Fruit fly (Drosophila melanogaster) whole organism, embryonic: ENCODE data around the gene nol.

Source experiments
- Aef1 ChIP-seq: fragments of 200-800 bp; sonication (Bioruptor generic); IDR thresholded peaks from 3 replicates; pipeline ENCODE4 v1.3.6; 2022; ENCODE audit warnings: missing biosample characterization, missing genetic modification characterization
- B-H1 ChIP-seq: fragments of 200-800 bp; sonication (Bioruptor generic); IDR thresholded peaks from 3 replicates; pipeline ENCODE4 v1.3.6; 2022; ENCODE audit warnings: missing biosample characterization, missing genetic modification characterization
- Bdp1 ChIP-seq: fragments of 200-800 bp; sonication (Bioruptor generic); optimal IDR thresholded peaks from 3 replicates; lab custom pipeline; 2016; ENCODE audit warnings: missing biosample characterization, missing genetic modification characterization
- CG11247 ChIP-seq: fragments of 200-800 bp; sonication (Bioruptor generic); IDR thresholded peaks from 2 replicates; pipeline ENCODE4 v1.3.6; 2022; ENCODE audit warnings: missing biosample characterization, missing genetic modification characterization
- CG12155 ChIP-seq: fragments of 200-800 bp; sonication (Bioruptor generic); optimal IDR thresholded peaks from 3 replicates; lab custom pipeline; 2016; ENCODE audit warnings: missing biosample characterization, missing genetic modification characterization
- CG13424 ChIP-seq: fragments of 200-800 bp; sonication (Bioruptor generic); optimal IDR thresholded peaks from 2 replicates; lab custom pipeline; 2019; ENCODE audit warnings: missing biosample characterization, mild to moderate bottlenecking, missing genetic modification characterization, moderate library complexity
- CG1529 ChIP-seq: fragments of 200-800 bp; sonication (Bioruptor generic); optimal IDR thresholded peaks from 3 replicates; lab custom pipeline; 2018; ENCODE audit warnings: missing biosample characterization, missing genetic modification characterization
- CG15514 ChIP-seq: fragments of 200-800 bp; sonication (Bioruptor generic); optimal IDR thresholded peaks from 3 replicates; lab custom pipeline; 2017; ENCODE audit warnings: missing biosample characterization, missing genetic modification characterization, mild to moderate bottlenecking, moderate library complexity, missing genetic modification reagents
- CG1602 ChIP-seq: fragments of 200-800 bp; sonication (Bioruptor generic); optimal IDR thresholded peaks from 3 replicates; lab custom pipeline; 2016; ENCODE audit warnings: missing biosample characterization, missing genetic modification characterization
- CG17361 ChIP-seq: fragments of 200-800 bp; sonication (Bioruptor generic); IDR thresholded peaks from 3 replicates; pipeline ENCODE4 v1.3.6; 2022; ENCODE audit warnings: missing biosample characterization, missing genetic modification characterization
- CG2116 ChIP-seq: fragments of 200-800 bp; sonication (Bioruptor generic); optimal IDR thresholded peaks from 3 replicates; lab custom pipeline; 2018; ENCODE audit warnings: missing biosample characterization, mild to moderate bottlenecking, missing genetic modification characterization
- CG2129 ChIP-seq: fragments of 200-800 bp; sonication (Bioruptor generic); IDR thresholded peaks from 2 replicates; pipeline ENCODE4 v1.3.6; 2022; ENCODE audit warnings: missing biosample characterization, missing genetic modification characterization; ENCODE audit not compliant: partially characterized antibody
- CG4820 ChIP-seq: fragments of 200-800 bp; sonication (Bioruptor generic); optimal IDR thresholded peaks from 3 replicates; lab custom pipeline; 2016; ENCODE audit warnings: missing biosample characterization, missing genetic modification characterization
- CG6689 ChIP-seq: fragments of 200-800 bp; sonication (Bioruptor generic); IDR thresholded peaks from 2 replicates; pipeline ENCODE4 v1.3.6; 2022; ENCODE audit warnings: missing biosample characterization, missing genetic modification characterization
- CG6765 ChIP-seq: fragments of 200-800 bp; sonication (Bioruptor generic); optimal IDR thresholded peaks from 3 replicates; lab custom pipeline; 2017; ENCODE audit warnings: missing biosample characterization, mild to moderate bottlenecking, missing genetic modification characterization
- CG6854 ChIP-seq: fragments of 200-800 bp; sonication (Bioruptor generic); optimal IDR thresholded peaks from 3 replicates; lab custom pipeline; 2017; ENCODE audit warnings: missing biosample characterization, mild to moderate bottlenecking, missing genetic modification characterization
- CG8924 ChIP-seq: fragments of 200-800 bp; optimal IDR thresholded peaks from 3 replicates; lab custom pipeline; 2019; ENCODE audit warnings: missing biosample characterization, mild to moderate bottlenecking, missing genetic modification characterization, moderate library complexity
- D ChIP-seq, 2 experiments: fragments of 200-800 bp in 1 of 2; fragments of >200 bp in 1 of 2; sonication (Bioruptor generic) in 1 of 2; optimal IDR thresholded peaks; 2 replicates in 1 of 2; 3 replicates in 1 of 2; lab custom pipeline; 2017; ENCODE audit warnings: mild to moderate bottlenecking in 1 of 2, missing biosample characterization in 1 of 2, missing genetic modification characterization in 1 of 2, missing genetic modification reagents in 1 of 2
- Dfd ChIP-seq, 2 experiments: fragments of >200 bp; optimal IDR thresholded peaks; 2 replicates each; lab custom pipeline; 2017; ENCODE audit warnings: missing biosample characterization in 2 of 2, missing genetic modification characterization in 2 of 2
- Doc2 ChIP-seq: fragments of 200-800 bp; sonication (Bioruptor generic); IDR thresholded peaks from 2 replicates; pipeline ENCODE4 v1.3.6; 2022; ENCODE audit warnings: missing biosample characterization, missing genetic modification characterization
- E2f1 ChIP-seq: fragments of 200-800 bp; sonication (Bioruptor generic); IDR thresholded peaks from 2 replicates; pipeline ENCODE4 v1.3.6; 2022; ENCODE audit warnings: missing biosample characterization, missing genetic modification characterization
- E2f2 ChIP-seq: fragments of 200-800 bp; sonication (Bioruptor generic); IDR thresholded peaks from 2 replicates; pipeline ENCODE4 v1.3.6; 2022; ENCODE audit warnings: missing biosample characterization, missing genetic modification characterization
- Fer3 ChIP-seq: fragments of 200-800 bp; sonication (Bioruptor generic); optimal IDR thresholded peaks from 2 replicates; lab custom pipeline; 2018; ENCODE audit warnings: missing biosample characterization, mild to moderate bottlenecking, missing genetic modification characterization, moderate library complexity
- Hmr ChIP-seq: fragments of 200-800 bp; sonication (Bioruptor generic); optimal IDR thresholded peaks from 3 replicates; lab custom pipeline; 2017; ENCODE audit warnings: mild to moderate bottlenecking, missing biosample characterization, missing genetic modification reagents, missing genetic modification characterization
- Hr39 ChIP-seq: fragments of >200 bp; optimal IDR thresholded peaks from 2 replicates; lab custom pipeline; 2017
- Kr ChIP-seq: fragments of 200-800 bp; sonication (Bioruptor generic); optimal IDR thresholded peaks from 2 replicates; lab custom pipeline; 2017; ENCODE audit warnings: missing biosample characterization, mild to moderate bottlenecking, missing genetic modification characterization
- MESR4 ChIP-seq: fragments of 200-800 bp; sonication (Bioruptor generic); optimal IDR thresholded peaks from 2 replicates; lab custom pipeline; 2018; ENCODE audit warnings: missing biosample characterization, mild to moderate bottlenecking, missing genetic modification characterization, moderate library complexity
- Rfx ChIP-seq: fragments of 200-800 bp; sonication (Bioruptor generic); IDR thresholded peaks from 2 replicates; pipeline ENCODE4 v1.3.6; 2022; ENCODE audit warnings: missing biosample characterization, missing genetic modification characterization
- Ssrp ChIP-seq: fragments of 200-800 bp; sonication (Bioruptor generic); optimal IDR thresholded peaks from 2 replicates; lab custom pipeline; 2018; ENCODE audit warnings: missing biosample characterization, mild to moderate bottlenecking, missing genetic modification characterization, moderate library complexity
- ase ChIP-seq: fragments of 200-800 bp; sonication (Bioruptor generic); IDR thresholded peaks from 3 replicates; pipeline ENCODE4 v1.3.6; 2022; ENCODE audit warnings: missing biosample characterization, missing genetic modification characterization
- ato ChIP-seq: fragments of 200-800 bp; sonication (Bioruptor generic); IDR thresholded peaks from 2 replicates; pipeline ENCODE4 v1.3.6; 2022; ENCODE audit warnings: missing biosample characterization, missing genetic modification characterization; ENCODE audit not compliant: partially characterized antibody
- crp ChIP-seq, 2 experiments: fragments of 200-800 bp; sonication (Bioruptor generic); optimal IDR thresholded peaks; 2 replicates in 1 of 2; 3 replicates in 1 of 2; lab custom pipeline; 2017; ENCODE audit warnings: missing biosample characterization in 2 of 2, missing genetic modification characterization in 2 of 2, mild to moderate bottlenecking in 1 of 2, moderate library complexity in 1 of 2
- disco-r ChIP-seq: fragments of 200-800 bp; sonication (Bioruptor generic); optimal IDR thresholded peaks from 2 replicates; lab custom pipeline; 2016; ENCODE audit warnings: missing biosample characterization, missing genetic modification characterization
- dmrt11E ChIP-seq: fragments of 200-800 bp; sonication (Bioruptor generic); optimal IDR thresholded peaks from 3 replicates; lab custom pipeline; 2018; ENCODE audit warnings: missing biosample characterization, mild to moderate bottlenecking, missing genetic modification characterization, moderate library complexity
- en ChIP-seq: fragments of 200-800 bp; sonication (Bioruptor generic); optimal IDR thresholded peaks from 2 replicates; lab custom pipeline; 2016; ENCODE audit warnings: missing biosample characterization, missing genetic modification characterization
- fd64A ChIP-seq: fragments of 200-800 bp; sonication (Bioruptor generic); optimal IDR thresholded peaks from 3 replicates; lab custom pipeline; 2018; ENCODE audit warnings: missing biosample characterization, mild to moderate bottlenecking, missing genetic modification characterization
- gcm2 ChIP-seq: fragments of 200-800 bp; sonication (Bioruptor generic); optimal IDR thresholded peaks from 2 replicates; lab custom pipeline; 2016; ENCODE audit warnings: missing biosample characterization, missing genetic modification characterization
- grau ChIP-seq: fragments of 200-800 bp; optimal IDR thresholded peaks from 3 replicates; lab custom pipeline; 2019; ENCODE audit warnings: missing biosample characterization, mild to moderate bottlenecking, missing genetic modification characterization, moderate library complexity
- jing ChIP-seq: fragments of 200-800 bp; sonication (Bioruptor generic); optimal IDR thresholded peaks from 2 replicates; lab custom pipeline; 2018; ENCODE audit warnings: missing biosample characterization, mild to moderate bottlenecking, missing genetic modification characterization
- nau ChIP-seq: fragments of 200-800 bp; sonication (Bioruptor generic); optimal IDR thresholded peaks from 3 replicates; lab custom pipeline; 2017; ENCODE audit warnings: missing biosample characterization, mild to moderate bottlenecking, missing genetic modification characterization, missing genetic modification reagents
- pb ChIP-seq: fragments of 200-800 bp; sonication (Bioruptor generic); optimal IDR thresholded peaks from 3 replicates; lab custom pipeline; 2016; ENCODE audit warnings: missing biosample characterization, missing genetic modification characterization
- pfk ChIP-seq: fragments of 200-800 bp; sonication (Bioruptor generic); optimal IDR thresholded peaks from 2 replicates; lab custom pipeline; 2018; ENCODE audit warnings: missing biosample characterization, mild to moderate bottlenecking, missing genetic modification characterization, moderate library complexity
- prd ChIP-seq, 3 experiments: fragments of >200 bp in 2 of 3; fragments of 200-800 bp in 1 of 3; sonication (Bioruptor generic) in 1 of 3; optimal IDR thresholded peaks in 2 of 3; IDR thresholded peaks in 1 of 3; 2 replicates in 2 of 3; 3 replicates in 1 of 3; pipeline versions ENCODE4 v1.3.6 to Lab custom; 2017 to 2022; ENCODE audit warnings: missing biosample characterization in 1 of 3, missing genetic modification characterization in 1 of 3
- sens-2 ChIP-seq: fragments of 200-800 bp; sonication (Bioruptor generic); IDR thresholded peaks from 2 replicates; pipeline ENCODE4 v1.3.6; 2022; ENCODE audit warnings: missing biosample characterization, missing genetic modification characterization
- tna ChIP-seq: fragments of 200-800 bp; sonication (Bioruptor generic); IDR thresholded peaks from 2 replicates; pipeline ENCODE4 v1.3.6; 2022; ENCODE audit warnings: missing biosample characterization, missing genetic modification characterization; ENCODE audit not compliant: partially characterized antibody
- unc-4 ChIP-seq: fragments of 200-800 bp; sonication (Bioruptor generic); IDR thresholded peaks from 2 replicates; pipeline ENCODE4 v1.3.6; 2022; ENCODE audit warnings: missing biosample characterization, missing genetic modification characterization; ENCODE audit not compliant: partially characterized antibody
- wek ChIP-seq: fragments of 200-800 bp; sonication (Bioruptor generic); optimal IDR thresholded peaks from 3 replicates; lab custom pipeline; 2018; ENCODE audit warnings: missing biosample characterization, mild to moderate bottlenecking, missing genetic modification characterization, moderate library complexity
- zfh1 ChIP-seq: fragments of 200-800 bp; sonication (Bioruptor generic); IDR thresholded peaks from 3 replicates; pipeline ENCODE4 v1.3.6; 2022; ENCODE audit warnings: missing biosample characterization, missing genetic modification characterization

nol gene

dm6 chr3L:11084557-11085231 lies 45.9 kb upstream of the nol start (continued):
- TF ChIP-seq prd (optimal IDR thresholded peaks at IDR 0.05; lab: Kevin White, UChicago), result no peak
- TF ChIP-seq prd (GFP tag; IDR thresholded peaks at IDR 0.05; lab: Robert Waterston, UW), result peak; percentile 98
- peak; percentile 24 for TF ChIP-seq pfk (GFP tag; lab: Kevin White, UChicago)
- TF ChIP-seq gcm2 (GFP tag; lab: Kevin White, UChicago), result peak; percentile 95
- peak; percentile 98 for TF ChIP-seq zfh1
- peak; percentile 91 for TF ChIP-seq Fer3 (tag; lab: Kevin White, UChicago)
- peak; percentile 93 for TF ChIP-seq CG12155 (GFP tag; lab: Kevin White, UChicago)
- peak; percentile 62 for TF ChIP-seq CG6765
- TF ChIP-seq B-H1 (GFP tag; lab: Robert Waterston, UW), result peak; percentile 95
- TF ChIP-seq CG4820 (GFP tag; lab: Kevin White, UChicago), result peak; percentile 97
- TF ChIP-seq ase (GFP tag; lab: Robert Waterston, UW), result peak; percentile 95
- TF ChIP-seq dmrt11E (tag; lab: Kevin White, UChicago), result peak; percentile 98
- TF ChIP-seq CG15514 (GFP tag; lab: Kevin White, UChicago), result peak; percentile 83
- TF ChIP-seq Hmr (GFP tag; lab: Kevin White, UChicago), result peak; percentile 86
- TF ChIP-seq crp (GFP tag; optimal IDR thresholded peaks at IDR 0.05; lab: Kevin White, UChicago), result peak in 1 of 2 experiments; percentile 63
- peak; percentile 84 for TF ChIP-seq CG6854 (GFP tag; lab: Kevin White, UChicago)
- TF ChIP-seq nau (GFP tag; lab: Kevin White, UChicago), result no peak
- peak; percentile 78 for TF ChIP-seq wek (GFP tag; lab: Kevin White, UChicago)
- TF ChIP-seq MESR4 (GFP tag; lab: Kevin White, UChicago), result peak; percentile 56
- TF ChIP-seq CG17361 (GFP tag; lab: Robert Waterston, UW), result peak; percentile 97
- peak; percentile 97 for TF ChIP-seq CG13424
- TF ChIP-seq pb (GFP tag; lab: Kevin White, UChicago), result peak; percentile 94
- TF ChIP-seq Dfd (GFP tag; optimal IDR thresholded peaks at IDR 0.05; lab: Kevin White, UChicago), result no peak
- TF ChIP-seq grau (tag; lab: Kevin White, UChicago), result peak; percentile 93
- no peak for TF ChIP-seq ato
- TF ChIP-seq en (GFP tag; lab: Kevin White, UChicago), result peak; percentile 94
- peak; percentile 97 for TF ChIP-seq CG8924
- peak; percentile 82 for TF ChIP-seq Kr (GFP tag; lab: Kevin White, UChicago)
- peak; percentile 80 for TF ChIP-seq Doc2 (GFP tag; lab: Robert Waterston, UW)
- peak; percentile 93 for TF ChIP-seq jing (GFP tag; lab: Kevin White, UChicago)
- TF ChIP-seq CG1529 (GFP tag; lab: Kevin White, UChicago), result peak; percentile 97
- no peak for TF ChIP-seq unc-4 (GFP tag; lab: Robert Waterston, UW)
- TF ChIP-seq E2f1 (GFP tag; lab: Robert Waterston, UW), result peak; percentile 93
- TF ChIP-seq Ssrp, result peak; percentile 97
- TF ChIP-seq CG1602, result peak; percentile 97
- TF ChIP-seq D (optimal IDR thresholded peaks at IDR 0.05; lab: Kevin White, UChicago), result no peak
- TF ChIP-seq D (GFP tag; optimal IDR thresholded peaks at IDR 0.05; lab: Kevin White, UChicago), result peak; percentile 95
- peak; percentile 96 for TF ChIP-seq CG6689 (GFP tag; lab: Robert Waterston, UW)
- TF ChIP-seq CG11247 (GFP tag; lab: Robert Waterston, UW), result peak; percentile 89
- peak; percentile 94 for TF ChIP-seq Aef1 (GFP tag; lab: Robert Waterston, UW)
- peak; percentile 80 for TF ChIP-seq E2f2 (GFP tag; lab: Robert Waterston, UW)
- TF ChIP-seq Rfx (GFP tag; lab: Robert Waterston, UW), result peak; percentile 95
- TF ChIP-seq sens-2, result peak; percentile 97
- TF ChIP-seq Hr39 (lab: Kevin White, UChicago), result no peak
- no peak for TF ChIP-seq CG2129 (GFP tag; lab: Robert Waterston, UW)
- peak; percentile 90 for TF ChIP-seq Bdp1
- peak; percentile 88 for TF ChIP-seq fd64A
- TF ChIP-seq disco-r, result peak; percentile 92
- peak; percentile 84 for TF ChIP-seq CG2116 (GFP tag; lab: Kevin White, UChicago)
- no peak for TF ChIP-seq tna (GFP tag; lab: Robert Waterston, UW)
